Worm (Caenorhabditis elegans): ENCODE measurements around the gene ZC239.13.

DNA sequence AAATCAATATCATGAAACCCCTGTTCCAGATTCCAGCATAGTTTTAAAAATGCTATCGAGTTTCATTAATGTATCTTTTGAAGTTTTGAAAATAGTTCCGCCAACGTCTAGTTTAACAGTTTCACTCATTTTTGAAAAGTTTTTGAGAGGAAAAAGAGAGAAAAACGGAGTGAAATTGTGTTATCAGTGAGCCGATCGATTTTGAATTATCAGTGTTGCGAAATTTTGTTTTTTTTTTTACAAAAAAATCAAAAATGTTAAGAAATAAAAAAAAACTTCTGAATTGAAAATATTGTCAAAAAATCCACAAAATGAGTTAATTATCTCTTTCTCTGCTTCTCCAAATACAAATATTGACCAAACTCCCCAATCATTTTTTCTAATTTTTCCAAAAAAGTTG is at the start of gene ZC239.13:
- TF ChIP-seq elt-3 (tag; optimal IDR thresholded peaks at IDR 0.05) (no peak), flh-1 (GFP tag; optimal IDR thresholded peaks at IDR 0.05) (no peak), bed-3 (GFP tag; optimal IDR thresholded peaks at IDR 0.05) (no peak)
